Fruit fly (Drosophila melanogaster) whole organism, embryonic: ENCODE measurements around the gene CG43156.
A peak's percentile ranks its signal among the peaks of the same experiment; 100 is the strongest.

Experiments
- Antp ChIP-seq: fragments of 200-800 bp; sonication (Bioruptor generic); optimal IDR thresholded peaks from 3 replicates; lab custom pipeline; 2016; ENCODE audit warnings: missing biosample characterization, missing genetic modification characterization
- CG10274 ChIP-seq: fragments of 200-800 bp; sonication (Bioruptor generic); optimal IDR thresholded peaks from 3 replicates; lab custom pipeline; 2017; ENCODE audit warnings: missing biosample characterization, mild to moderate bottlenecking, missing genetic modification characterization
- CG11560 ChIP-seq: fragments of 200-800 bp; sonication (Bioruptor generic); IDR thresholded peaks from 3 replicates; pipeline ENCODE4 v1.3.6; 2022; ENCODE audit warnings: missing biosample characterization, missing genetic modification characterization
- CG11723 ChIP-seq: fragments of 200-800 bp; sonication (Bioruptor generic); optimal IDR thresholded peaks from 2 replicates; lab custom pipeline; 2017; ENCODE audit warnings: missing biosample characterization, mild to moderate bottlenecking, missing genetic modification characterization
- CG12391 ChIP-seq: fragments of 200-800 bp; sonication (Bioruptor generic); optimal IDR thresholded peaks from 3 replicates; lab custom pipeline; 2018; ENCODE audit warnings: missing biosample characterization, mild to moderate bottlenecking, missing genetic modification characterization, moderate library complexity
- CG12769 ChIP-seq: fragments of 200-800 bp; sonication (Bioruptor generic); optimal IDR thresholded peaks from 2 replicates; lab custom pipeline; 2019; ENCODE audit warnings: missing biosample characterization, mild to moderate bottlenecking, missing genetic modification characterization, moderate library complexity
- CG14965 ChIP-seq: fragments of 200-800 bp; sonication (Bioruptor generic); optimal IDR thresholded peaks from 2 replicates; lab custom pipeline; 2016; ENCODE audit warnings: missing biosample characterization, missing genetic modification characterization, borderline replicate concordance
- CG1603 ChIP-seq: fragments of 200-800 bp; sonication (Bioruptor generic); optimal IDR thresholded peaks from 2 replicates; lab custom pipeline; 2019; ENCODE audit warnings: missing biosample characterization, mild to moderate bottlenecking, missing genetic modification characterization, moderate library complexity
- CG16813 ChIP-seq: fragments of 200-800 bp; sonication (Bioruptor generic); IDR thresholded peaks from 3 replicates; pipeline ENCODE4 v1.3.6; 2022; ENCODE audit warnings: missing biosample characterization, missing genetic modification characterization; ENCODE audit not compliant: partially characterized antibody
- CG16815 ChIP-seq: fragments of 200-800 bp; sonication (Bioruptor generic); optimal IDR thresholded peaks from 3 replicates; lab custom pipeline; 2017; ENCODE audit warnings: missing biosample characterization, mild to moderate bottlenecking, missing genetic modification characterization
- CG2120 ChIP-seq: fragments of 200-800 bp; sonication (Bioruptor generic); optimal IDR thresholded peaks from 3 replicates; lab custom pipeline; 2016; ENCODE audit warnings: missing biosample characterization, missing genetic modification characterization
- CG42726 ChIP-seq: fragments of 200-800 bp; sonication (Bioruptor generic); IDR thresholded peaks from 2 replicates; pipeline ENCODE4 v1.3.6; 2022; ENCODE audit warnings: missing biosample characterization, missing genetic modification characterization; ENCODE audit not compliant: partially characterized antibody
- CG4282 ChIP-seq: fragments of 200-800 bp; sonication (Bioruptor generic); optimal IDR thresholded peaks from 2 replicates; lab custom pipeline; 2016; ENCODE audit warnings: missing biosample characterization, missing genetic modification characterization
- CG4730 ChIP-seq: fragments of 200-800 bp; sonication (Bioruptor generic); IDR thresholded peaks from 2 replicates; pipeline ENCODE4 v1.3.6; 2022; ENCODE audit warnings: missing biosample characterization, missing genetic modification characterization
- CG6689 ChIP-seq: fragments of 200-800 bp; sonication (Bioruptor generic); IDR thresholded peaks from 2 replicates; pipeline ENCODE4 v1.3.6; 2022; ENCODE audit warnings: missing biosample characterization, missing genetic modification characterization
- CG7357 ChIP-seq: fragments of 200-800 bp; sonication (Bioruptor generic); IDR thresholded peaks from 3 replicates; pipeline ENCODE4 v1.3.6; 2022; ENCODE audit warnings: missing biosample characterization, missing genetic modification characterization
- CG8281 ChIP-seq: fragments of 200-800 bp; sonication (Bioruptor generic); optimal IDR thresholded peaks from 2 replicates; lab custom pipeline; 2018; ENCODE audit warnings: missing biosample characterization, mild to moderate bottlenecking, missing genetic modification characterization, moderate library complexity
- CG9797 ChIP-seq: fragments of 200-800 bp; sonication (Bioruptor generic); optimal IDR thresholded peaks from 3 replicates; lab custom pipeline; 2018; ENCODE audit warnings: missing biosample characterization, mild to moderate bottlenecking, missing genetic modification characterization
- Dek ChIP-seq: fragments of 200-800 bp; sonication (Bioruptor generic); optimal IDR thresholded peaks from 3 replicates; lab custom pipeline; 2019; ENCODE audit warnings: missing biosample characterization, mild to moderate bottlenecking, missing genetic modification characterization, moderate library complexity
- Doc2 ChIP-seq: fragments of 200-800 bp; sonication (Bioruptor generic); IDR thresholded peaks from 2 replicates; pipeline ENCODE4 v1.3.6; 2022; ENCODE audit warnings: missing biosample characterization, missing genetic modification characterization
- Drgx ChIP-seq: fragments of 200-800 bp; sonication (Bioruptor generic); IDR thresholded peaks from 2 replicates; pipeline ENCODE4 v1.3.6; 2022; ENCODE audit warnings: missing biosample characterization, missing genetic modification characterization
- E2f1 ChIP-seq: fragments of 200-800 bp; sonication (Bioruptor generic); IDR thresholded peaks from 2 replicates; pipeline ENCODE4 v1.3.6; 2022; ENCODE audit warnings: missing biosample characterization, missing genetic modification characterization
- ERR ChIP-seq: fragments of 200-800 bp; sonication (Bioruptor generic); optimal IDR thresholded peaks from 2 replicates; lab custom pipeline; 2016; ENCODE audit warnings: missing biosample characterization, missing genetic modification characterization
- MESR4 ChIP-seq: fragments of 200-800 bp; sonication (Bioruptor generic); optimal IDR thresholded peaks from 2 replicates; lab custom pipeline; 2018; ENCODE audit warnings: missing biosample characterization, mild to moderate bottlenecking, missing genetic modification characterization, moderate library complexity
- Nf-YA ChIP-seq: fragments of 200-800 bp; sonication (Bioruptor generic); IDR thresholded peaks from 2 replicates; pipeline ENCODE4 v1.3.6; 2022; ENCODE audit warnings: missing biosample characterization, missing genetic modification characterization
- Oli ChIP-seq: fragments of 200-800 bp; sonication (Bioruptor generic); optimal IDR thresholded peaks from 2 replicates; lab custom pipeline; 2018; ENCODE audit warnings: missing biosample characterization, mild to moderate bottlenecking, missing genetic modification characterization, moderate library complexity
- Optix ChIP-seq: fragments of 200-800 bp; sonication (Bioruptor generic); IDR thresholded peaks from 3 replicates; pipeline ENCODE4 v1.3.6; 2022; ENCODE audit warnings: missing biosample characterization, missing genetic modification characterization
- Six4 ChIP-seq: fragments of 200-800 bp; sonication (Bioruptor generic); optimal IDR thresholded peaks from 2 replicates; lab custom pipeline; 2016; ENCODE audit warnings: missing biosample characterization, missing genetic modification characterization
- Spps ChIP-seq: fragments of 200-800 bp; sonication (Bioruptor generic); optimal IDR thresholded peaks from 2 replicates; lab custom pipeline; 2018; ENCODE audit warnings: missing biosample characterization, mild to moderate bottlenecking, missing genetic modification characterization
- ara ChIP-seq: fragments of 200-800 bp; sonication (Bioruptor generic); IDR thresholded peaks from 2 replicates; pipeline ENCODE4 v1.3.6; 2022; ENCODE audit warnings: missing biosample characterization, missing genetic modification characterization
- ash1 ChIP-seq: fragments of 200-800 bp; sonication (Bioruptor generic); optimal IDR thresholded peaks from 2 replicates; lab custom pipeline; 2018; ENCODE audit warnings: missing biosample characterization, mild to moderate bottlenecking, missing genetic modification characterization
- ato ChIP-seq: fragments of 200-800 bp; sonication (Bioruptor generic); IDR thresholded peaks from 2 replicates; pipeline ENCODE4 v1.3.6; 2022; ENCODE audit warnings: missing biosample characterization, missing genetic modification characterization; ENCODE audit not compliant: partially characterized antibody
- bsh ChIP-seq, 2 experiments: fragments of 200-800 bp; sonication (Bioruptor generic); optimal IDR thresholded peaks; 2 replicates each; lab custom pipeline; 2017 to 2018; ENCODE audit warnings: mild to moderate bottlenecking in 2 of 2, missing biosample characterization in 2 of 2, missing genetic modification characterization in 2 of 2, moderate library complexity in 1 of 2
- cad ChIP-seq: fragments of >200 bp; optimal IDR thresholded peaks from 2 replicates; lab custom pipeline; 2017; ENCODE audit warnings: missing biosample characterization, missing genetic modification characterization
- cas ChIP-seq: fragments of 200-800 bp; sonication (Bioruptor generic); IDR thresholded peaks from 2 replicates; pipeline ENCODE4 v1.3.6; 2022; ENCODE audit warnings: missing biosample characterization, missing genetic modification characterization
- dati ChIP-seq: fragments of 200-800 bp; sonication (Bioruptor generic); IDR thresholded peaks from 2 replicates; pipeline ENCODE4 v1.3.6; 2022; ENCODE audit warnings: missing biosample characterization, missing genetic modification characterization
- ham ChIP-seq: fragments of 200-800 bp; sonication (Bioruptor generic); IDR thresholded peaks from 2 replicates; pipeline ENCODE4 v1.3.6; 2022; ENCODE audit warnings: missing biosample characterization, missing genetic modification characterization
- ind ChIP-seq: fragments of 200-800 bp; sonication (Bioruptor generic); optimal IDR thresholded peaks from 3 replicates; lab custom pipeline; 2016; ENCODE audit warnings: missing biosample characterization, missing genetic modification characterization
- lola ChIP-seq, 3 experiments: fragments of >200 bp in 2 of 3; fragments of 200-800 bp in 1 of 3; sonication (Bioruptor generic) in 1 of 3; optimal IDR thresholded peaks; 2 replicates each; lab custom pipeline; 2017 to 2019; ENCODE audit warnings: missing biosample characterization in 3 of 3, missing genetic modification characterization in 3 of 3, mild to moderate bottlenecking in 1 of 3, moderate library complexity in 1 of 3
- nerfin-2 ChIP-seq: fragments of 200-800 bp; sonication (Bioruptor generic); IDR thresholded peaks from 2 replicates; pipeline ENCODE4 v1.3.6; 2022; ENCODE audit warnings: missing biosample characterization, missing genetic modification characterization; ENCODE audit not compliant: partially characterized antibody
- peb ChIP-seq: fragments of 200-800 bp; sonication (Bioruptor generic); IDR thresholded peaks from 2 replicates; pipeline ENCODE4 v1.3.6; 2022; ENCODE audit warnings: missing biosample characterization, missing genetic modification characterization
- pho ChIP-seq: fragments of 200-800 bp; sonication (Bioruptor generic); optimal IDR thresholded peaks from 2 replicates; lab custom pipeline; 2016; ENCODE audit warnings: missing biosample characterization, missing genetic modification characterization
- phol ChIP-seq: fragments of 200-800 bp; sonication (Bioruptor generic); optimal IDR thresholded peaks from 3 replicates; lab custom pipeline; 2018; ENCODE audit warnings: missing biosample characterization, mild to moderate bottlenecking, missing genetic modification characterization, moderate library complexity
- scrt ChIP-seq: fragments of 200-800 bp; sonication (Bioruptor generic); optimal IDR thresholded peaks from 2 replicates; lab custom pipeline; 2018; ENCODE audit warnings: missing biosample characterization, mild to moderate bottlenecking, missing genetic modification characterization, moderate library complexity
- sens-2 ChIP-seq: fragments of 200-800 bp; sonication (Bioruptor generic); IDR thresholded peaks from 2 replicates; pipeline ENCODE4 v1.3.6; 2022; ENCODE audit warnings: missing biosample characterization, missing genetic modification characterization
- slou ChIP-seq: fragments of 200-800 bp; sonication (Bioruptor generic); optimal IDR thresholded peaks from 3 replicates; lab custom pipeline; 2016; ENCODE audit warnings: missing biosample characterization, missing genetic modification characterization
- slp2 ChIP-seq: fragments of 200-800 bp; sonication (Bioruptor generic); optimal IDR thresholded peaks from 2 replicates; lab custom pipeline; 2016; ENCODE audit warnings: missing biosample characterization, missing genetic modification characterization
- sr ChIP-seq: fragments of 200-800 bp; sonication (Bioruptor generic); IDR thresholded peaks from 3 replicates; pipeline ENCODE4 v1.3.6; 2022; ENCODE audit warnings: missing biosample characterization, missing genetic modification characterization
- tgo ChIP-seq: fragments of 200-800 bp; sonication (Bioruptor generic); IDR thresholded peaks from 3 replicates; pipeline ENCODE4 v1.3.6; 2022; ENCODE audit warnings: missing biosample characterization, missing genetic modification characterization
- unc-4 ChIP-seq: fragments of 200-800 bp; sonication (Bioruptor generic); IDR thresholded peaks from 2 replicates; pipeline ENCODE4 v1.3.6; 2022; ENCODE audit warnings: missing biosample characterization, missing genetic modification characterization; ENCODE audit not compliant: partially characterized antibody

The CG43156 gene

DNA sequence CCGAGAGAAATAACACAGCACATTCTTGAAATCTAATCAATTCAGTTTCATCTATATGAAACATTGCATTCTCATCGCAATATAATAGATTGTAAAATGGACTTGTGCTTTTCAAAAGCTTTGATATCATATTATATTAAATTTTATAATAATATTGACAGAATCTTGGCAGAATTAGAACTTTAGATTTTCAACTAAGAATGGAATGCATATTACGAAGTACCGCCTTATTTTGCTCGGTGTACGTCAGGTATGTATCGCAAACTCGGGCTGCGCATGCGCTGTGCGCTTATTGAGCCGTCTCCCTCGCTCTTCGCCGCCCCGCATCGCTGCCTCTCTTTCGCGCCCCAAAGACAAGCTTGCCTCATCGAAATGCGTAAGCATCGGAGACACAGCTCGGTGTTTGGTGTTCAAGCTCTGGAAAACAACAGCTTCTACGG is 8.5 kb upstream of the CG43156 start (continued):
- TF ChIP-seq CG12391 (tag; lab: Kevin White, UChicago) (peak; percentile 92), CG14965 (GFP tag; lab: Kevin White, UChicago) (no peak), Spps (peak; percentile 80), Nf-YA (GFP tag; lab: Robert Waterston, UW) (0 out of 2 replicates have a peak, but pooled peaks have one; percentile 28), CG10274 (GFP tag; lab: Kevin White, UChicago) (peak; percentile 64), peb (peak; percentile 64), sr (GFP tag; lab: Robert Waterston, UW) (peak; percentile 7; the same call in 1 of the 3 replicates), CG1603 (tag; lab: Kevin White, UChicago) (peak; percentile 13), ham (no peak), CG4730 (GFP tag; lab: Robert Waterston, UW) (peak; percentile 59), CG11560 (tag; lab: Robert Waterston, UW) (peak; percentile 71; the same call in 2 of the 3 replicates), ERR (GFP tag; lab: Kevin White, UChicago) (no peak), Six4 (GFP tag; lab: Kevin White, UChicago) (peak; percentile 62), CG11723 (GFP tag; lab: Kevin White, UChicago) (peak; percentile 79), slou (GFP tag; lab: Kevin White, UChicago) (peak; percentile 79), scrt (GFP tag; lab: Kevin White, UChicago) (peak; percentile 85), CG2120 (peak; percentile 58), pho (GFP tag; lab: Kevin White, UChicago) (no peak), CG9797 (GFP tag; lab: Kevin White, UChicago) (peak; percentile 20), CG12769 (tag; lab: Kevin White, UChicago) (peak; percentile 65), Oli (tag; lab: Kevin White, UChicago) (peak; percentile 92), CG6689 (peak; percentile 95), phol (tag; lab: Kevin White, UChicago) (peak; percentile 93), sens-2 (GFP tag; lab: Robert Waterston, UW) (peak; percentile 51; the same call in 1 of the 2 replicates), lola (GFP tag; optimal IDR thresholded peaks at IDR 0.05; lab: Kevin White, UChicago) (peak in 1 of 3 experiments; percentile 95), Dek (tag; lab: Kevin White, UChicago) (peak; percentile 89), unc-4 (no peak), CG42726 (GFP tag; lab: Robert Waterston, UW) (no peak), E2f1 (GFP tag; lab: Robert Waterston, UW) (peak; percentile 88), ind (GFP tag; lab: Kevin White, UChicago) (peak; percentile 77), dati (GFP tag; lab: Robert Waterston, UW) (no peak), tgo (GFP tag; lab: Robert Waterston, UW) (peak; percentile 90), CG16813 (GFP tag; lab: Robert Waterston, UW) (no peak), Optix (peak; percentile 61; the same call in 1 of the 3 replicates), Drgx (GFP tag; lab: Robert Waterston, UW) (peak; percentile 85), Doc2 (GFP tag; lab: Robert Waterston, UW) (no peak), CG4282 (GFP tag; lab: Kevin White, UChicago) (no peak), bsh (GFP tag; optimal IDR thresholded peaks at IDR 0.05; lab: Kevin White, UChicago) (peak; percentile 63 to 90), cad (GFP tag; lab: Kevin White, UChicago) (no peak), CG16815 (GFP tag; lab: Kevin White, UChicago) (peak; percentile 89), CG8281 (peak; percentile 80), MESR4 (GFP tag; lab: Kevin White, UChicago) (peak; percentile 8), ara (GFP tag; lab: Robert Waterston, UW) (peak; percentile 88), slp2 (GFP tag; lab: Kevin White, UChicago) (peak; percentile 4), ato (GFP tag; lab: Robert Waterston, UW) (no peak), CG7357 (GFP tag; lab: Robert Waterston, UW) (peak; percentile 87), ash1 (GFP tag; lab: Kevin White, UChicago) (no peak), cas (GFP tag; lab: Robert Waterston, UW) (peak; percentile 64; the same call in 1 of the 2 replicates), Antp (no peak), nerfin-2 (GFP tag; lab: Robert Waterston, UW) (no peak)
